Worm (Caenorhabditis elegans) whole organism, L3 larva: ENCODE data around the gene slcf-1.

ENCODE experiments used
- egl-27 ChIP-seq: sonication (generic microtip); optimal IDR thresholded peaks from 4 replicates; lab custom pipeline; 2017; ENCODE audit warnings: missing biosample characterization, missing genetic modification reagents, missing genetic modification characterization
- elt-2 ChIP-seq: sonication (generic microtip); optimal IDR thresholded peaks from 2 replicates; lab custom pipeline; 2016; ENCODE audit warnings: missing genetic modification reagents, mild to moderate bottlenecking, missing genetic modification characterization, missing compliant biosample characterization
- fos-1 ChIP-seq: fragments of 150-350 bp; optimal IDR thresholded peaks from 2 replicates; lab custom pipeline; 2014; ENCODE audit warnings: missing biosample characterization, missing genetic modification characterization
- nhr-23 ChIP-seq: fragments of 150-350 bp; optimal IDR thresholded peaks from 2 replicates; lab custom pipeline; 2014; ENCODE audit warnings: missing biosample characterization, missing genetic modification reagents, missing genetic modification characterization
- nhr-25 ChIP-seq: sonication (generic microtip); optimal IDR thresholded peaks from 2 replicates; lab custom pipeline; 2017; ENCODE audit warnings: missing biosample characterization, missing genetic modification characterization
- unc-39 ChIP-seq: sonication (generic microtip); optimal IDR thresholded peaks from 4 replicates; lab custom pipeline; 2017; ENCODE audit warnings: missing biosample characterization, missing genetic modification characterization

DNA sequence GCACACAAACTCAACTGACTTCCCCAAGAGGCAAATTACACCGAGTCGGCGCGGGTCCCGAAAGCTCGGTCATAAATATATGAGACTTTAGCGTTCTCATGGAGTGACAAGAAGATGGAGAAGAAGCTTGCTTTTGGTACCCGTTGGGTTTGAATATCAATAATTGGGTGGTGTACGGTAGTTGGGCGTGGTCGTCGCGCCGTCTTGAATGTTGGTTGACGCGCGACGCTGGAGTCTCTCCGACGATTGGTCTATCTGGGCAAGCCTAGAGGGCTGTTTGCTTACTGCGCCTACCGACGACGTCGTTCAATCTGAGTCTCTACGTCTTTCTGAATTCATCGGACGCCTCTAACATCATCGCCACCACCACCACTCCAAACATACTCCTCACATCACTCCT is 14.3 kb upstream of the slcf-1 start:
- TF ChIP-seq egl-27 (no peak), fos-1 (tag; lab: Kevin White, UChicago) (no peak), elt-2 (no peak), nhr-25 (no peak), nhr-23 (no peak), unc-39 (no peak)
